Worm (Caenorhabditis elegans) whole organism, L4 larva: Measurements from ENCODE around the gene F44D12.2.
A peak's percentile ranks its signal among the peaks of the same experiment; 100 is the strongest.

Experiments
- F26F4.8 ChIP-seq: fragments of 200-800 bp; sonication (Bioruptor generic); conservative IDR thresholded peaks from 2 replicates; pipeline ENCODE4 v1.3.6; 2022; ENCODE audit warnings: missing genetic modification characterization, missing compliant biosample characterization
- T26A8.4 ChIP-seq: fragments of 200-800 bp; sonication (Bioruptor generic); IDR thresholded peaks from 2 replicates; pipeline ENCODE4 v1.3.6; 2022; ENCODE audit warnings: missing genetic modification characterization, missing compliant biosample characterization
- aha-1 ChIP-seq: fragments of 150-350 bp; peaks from one replicate; lab custom pipeline; 2014; ENCODE audit warnings: missing biosample characterization, missing genetic modification characterization
- ama-1 ChIP-seq: fragments of 150-350 bp; optimal IDR thresholded peaks from 2 replicates; lab custom pipeline; 2014; ENCODE audit warnings: inconsistent platforms, mixed read lengths
- arid-1 ChIP-seq: fragments of 200-800 bp; sonication (Bioruptor generic); conservative IDR thresholded peaks from 2 replicates; pipeline ENCODE4 v1.3.6; 2022; ENCODE audit warnings: missing genetic modification reagents, missing genetic modification characterization, missing compliant biosample characterization
- ceh-82 ChIP-seq: sonication (generic microtip); optimal IDR thresholded peaks from 2 replicates; lab custom pipeline; 2017; ENCODE audit warnings: missing biosample characterization, missing genetic modification characterization
- ctbp-1 ChIP-seq: fragments of 200-800 bp; sonication (Bioruptor generic); IDR thresholded peaks from 2 replicates; pipeline ENCODE4 v1.3.6; 2022; ENCODE audit warnings: missing genetic modification reagents, missing genetic modification characterization, missing compliant biosample characterization
- daf-16 ChIP-seq, 3 experiments: sonication (generic microtip); optimal IDR thresholded peaks; 2 replicates each; lab custom pipeline; 2016 to 2017; ENCODE audit warnings: missing genetic modification characterization in 3 of 3, missing genetic modification reagents in 3 of 3, mild to moderate bottlenecking in 2 of 3, missing compliant biosample characterization in 2 of 3, missing biosample characterization in 1 of 3, moderate library complexity in 1 of 3
- dmd-6 ChIP-seq: fragments of 200-800 bp; sonication (Bioruptor generic); IDR thresholded peaks from 2 replicates; pipeline ENCODE4 v1.3.6; 2022; ENCODE audit warnings: missing genetic modification reagents, missing genetic modification characterization, missing compliant biosample characterization
- duxl-1 ChIP-seq: sonication (generic microtip); optimal IDR thresholded peaks from 2 replicates; lab custom pipeline; 2016; ENCODE audit warnings: mild to moderate bottlenecking, missing genetic modification characterization, moderate library complexity, missing compliant biosample characterization; ENCODE audit not compliant: poor library complexity
- egl-27 ChIP-seq: sonication (generic microtip); optimal IDR thresholded peaks from 3 replicates; lab custom pipeline; 2017; ENCODE audit warnings: missing biosample characterization, missing genetic modification reagents, missing genetic modification characterization
- fkh-10 ChIP-seq: fragments of 150-350 bp; optimal IDR thresholded peaks from 2 replicates; lab custom pipeline; 2014; ENCODE audit warnings: missing biosample characterization, missing genetic modification reagents, missing genetic modification characterization
- hif-1 ChIP-seq, 2 experiments: sonication (generic microtip); optimal IDR thresholded peaks; 2 replicates each; lab custom pipeline; 2016 to 2017; ENCODE audit warnings: missing compliant biosample characterization in 2 of 2, missing genetic modification characterization in 2 of 2, missing genetic modification reagents in 2 of 2, missing genotype in 2 of 2, mild to moderate bottlenecking in 1 of 2
- hlh-11 ChIP-seq: fragments of 200-800 bp; sonication (Bioruptor generic); optimal IDR thresholded peaks from 2 replicates; lab custom pipeline; 2018; ENCODE audit warnings: mild to moderate bottlenecking, missing genetic modification characterization, missing compliant biosample characterization
- hlh-30 ChIP-seq: sonication (generic microtip); optimal IDR thresholded peaks from 2 replicates; lab custom pipeline; 2017; ENCODE audit warnings: antibody characterized with exemption, mild to moderate bottlenecking, missing genetic modification characterization, missing compliant biosample characterization; ENCODE audit not compliant: insufficient read depth
- hmg-1.1 ChIP-seq: fragments of 200-800 bp; sonication (Bioruptor generic); IDR thresholded peaks from 2 replicates; pipeline ENCODE4 v1.3.6; 2022; ENCODE audit warnings: missing genetic modification reagents, missing genetic modification characterization, missing compliant biosample characterization
- lim-7 ChIP-seq: fragments of 200-800 bp; sonication (Bioruptor generic); IDR thresholded peaks from 2 replicates; pipeline ENCODE4 v1.3.6; 2022; ENCODE audit warnings: missing genetic modification characterization, missing compliant biosample characterization
- lin-1 ChIP-seq: fragments of 200-800 bp; sonication (Bioruptor generic); IDR thresholded peaks from 2 replicates; pipeline ENCODE4 v1.3.6; 2022; ENCODE audit warnings: missing genetic modification reagents, missing genetic modification characterization, missing compliant biosample characterization
- lin-29 ChIP-seq: fragments of 200-800 bp; sonication (Bioruptor generic); IDR thresholded peaks from 2 replicates; pipeline ENCODE4 v1.3.6; 2022; ENCODE audit warnings: missing genetic modification reagents, missing genetic modification characterization, missing compliant biosample characterization
- lsy-2 ChIP-seq, 2 experiments: fragments of 150-350 bp in 1 of 2; sonication (generic microtip) in 1 of 2; optimal IDR thresholded peaks; 2 replicates each; lab custom pipeline; 2014 to 2017; ENCODE audit warnings: missing biosample characterization in 2 of 2, missing genetic modification characterization in 2 of 2
- mdl-1 ChIP-seq, 2 experiments: fragments of 150-350 bp in 1 of 2; sonication (generic microtip) in 1 of 2; optimal IDR thresholded peaks; 2 replicates each; lab custom pipeline; 2014 to 2017; ENCODE audit warnings: missing biosample characterization in 2 of 2, missing genetic modification characterization in 2 of 2
- mep-1 ChIP-seq: fragments of 150-350 bp; sonication (generic microtip); optimal IDR thresholded peaks from 3 replicates; lab custom pipeline; 2014; ENCODE audit warnings: missing biosample characterization, missing genetic modification characterization
- nhr-11 ChIP-seq: fragments of 150-350 bp; optimal IDR thresholded peaks from 2 replicates; lab custom pipeline; 2014; ENCODE audit warnings: missing biosample characterization, missing genetic modification characterization
- nhr-28 ChIP-seq: fragments of 150-350 bp; optimal IDR thresholded peaks from 2 replicates; lab custom pipeline; 2014; ENCODE audit warnings: missing biosample characterization, missing genetic modification characterization
- nhr-6 ChIP-seq: fragments of 150-350 bp; optimal IDR thresholded peaks from 2 replicates; lab custom pipeline; 2014; ENCODE audit warnings: missing biosample characterization, missing genetic modification characterization
- pqm-1 ChIP-seq: sonication (generic microtip); optimal IDR thresholded peaks from 2 replicates; lab custom pipeline; 2017; ENCODE audit warnings: missing biosample characterization, missing genetic modification characterization
- rbr-2 ChIP-seq: sonication (generic microtip); optimal IDR thresholded peaks from 2 replicates; lab custom pipeline; 2016; ENCODE audit warnings: missing genotype, missing genetic modification characterization, missing compliant biosample characterization
- saeg-2 ChIP-seq: fragments of 200-800 bp; sonication (Bioruptor generic); IDR thresholded peaks from 2 replicates; pipeline ENCODE4 v1.3.6; 2022; ENCODE audit warnings: missing genetic modification reagents, missing genetic modification characterization, missing compliant biosample characterization
- snpc-4 ChIP-seq: fragments of 150-350 bp; optimal IDR thresholded peaks from 2 replicates; lab custom pipeline; 2014; ENCODE audit warnings: missing biosample characterization, missing genetic modification characterization
- unc-62 ChIP-seq, 3 experiments: fragments of 150-350 bp in 1 of 3; sonication (generic microtip); optimal IDR thresholded peaks in 2 of 3; peaks in 1 of 3; 1 replicate in 1 of 3; 2 replicates in 2 of 3; lab custom pipeline; 2014 to 2017; ENCODE audit warnings: missing biosample characterization in 3 of 3, missing genetic modification characterization in 3 of 3, missing genetic modification reagents in 3 of 3, missing genotype in 1 of 3
- ztf-7 ChIP-seq: fragments of 150-350 bp; optimal IDR thresholded peaks from 2 replicates; lab custom pipeline; 2014; ENCODE audit warnings: missing biosample characterization, missing genetic modification characterization

Gene F44D12.2

ce11 chrIV:10017633-10018032 is at the start of gene F44D12.2:
Gene F44D12.2, minus strand, starts transcription at chrIV:10017733.
- TF ChIP-seq ceh-82 (no peak), nhr-28 (tag; lab: Kevin White, UChicago) (peak; percentile 76), hif-1 (tag; optimal IDR thresholded peaks at IDR 0.05; lab: Kevin White, UChicago) (no peak), daf-16 (GFP tag; optimal IDR thresholded peaks at IDR 0.05; lab: Kevin White, UChicago) (no peak), daf-16 (tag; optimal IDR thresholded peaks at IDR 0.05; lab: Kevin White, UChicago) (peak; percentile 37), aha-1 (tag; lab: Kevin White, UChicago) (peak; percentile 6)

- TF ChIP-seq arid-1 (no peak), pqm-1 (tag; lab: Kevin White, UChicago) (peak; percentile 1), nhr-6 (tag; lab: Kevin White, UChicago) (peak; percentile 59)
Measured at ce11 chrIV:10066456-10066855, 48.9 kb upstream of the F44D12.2 start.

- TF ChIP-seq unc-62 (GFP tag; optimal IDR thresholded peaks at IDR 0.05 in 1 of 2; lab: Kevin White, UChicago) (peak in 1 of 2 experiments; percentile 80), unc-62 (tag; optimal IDR thresholded peaks at IDR 0.05; lab: Kevin White, UChicago) (no peak), nhr-11 (tag; lab: Kevin White, UChicago) (no peak)
Measured at ce11 chrIV:10065159-10065558, 47.6 kb upstream of the F44D12.2 start.

- TF ChIP-seq duxl-1 (tag; lab: Kevin White, UChicago) (no peak), unc-62 (GFP tag; optimal IDR thresholded peaks at IDR 0.05 in 1 of 2; lab: Kevin White, UChicago) (peak in 1 of 2 experiments; percentile 89), unc-62 (tag; optimal IDR thresholded peaks at IDR 0.05; lab: Kevin White, UChicago) (no peak)
- TF ChIP-seq, all 104 proteins: peak for 1
Measured at ce11 chrIV:10063941-10064340, 46.4 kb upstream of the F44D12.2 start.

ce11 chrIV:10062728-10063127 is 45.2 kb upstream of the F44D12.2 start, which contains the start of gene ipla-7:
Gene ipla-7, minus strand, starts transcription at chrIV:10062849.
- TF ChIP-seq snpc-4 (no peak), lsy-2 (tag; optimal IDR thresholded peaks at IDR 0.05; lab: Kevin White, UChicago) (peak in 1 of 2 experiments; percentile 50), saeg-2 (0 out of 2 replicates have a peak, but pooled peaks have one; percentile 32), rbr-2 (tag; lab: Kevin White, UChicago) (peak; percentile 38), F26F4.8 (GFP tag; lab: Robert Waterston, UW) (no peak), ama-1 (no peak), hlh-30 (peak; percentile 67), dmd-6 (GFP tag; lab: Robert Waterston, UW) (peak; percentile 25; the same call in 1 of the 2 replicates), mep-1 (tag; lab: Kevin White, UChicago) (peak; percentile 24), ctbp-1 (GFP tag; lab: Robert Waterston, UW) (0 out of 2 replicates have a peak, but pooled peaks have one; percentile 31), hmg-1.1 (GFP tag; lab: Robert Waterston, UW) (0 out of 2 replicates have a peak, but pooled peaks have one; percentile 43), ztf-7 (tag; lab: Kevin White, UChicago) (no peak), mdl-1 (tag; optimal IDR thresholded peaks at IDR 0.05; lab: Kevin White, UChicago) (peak in 1 of 2 experiments; percentile 32), lin-1 (no peak), aha-1 (tag; lab: Kevin White, UChicago) (peak; percentile 34), hlh-11 (tag; lab: Kevin White, UChicago) (peak; percentile 16), lin-29 (GFP tag; lab: Robert Waterston, UW) (no peak), lim-7 (GFP tag; lab: Robert Waterston, UW) (no peak), fkh-10 (GFP tag; lab: Kevin White, UChicago) (peak; percentile 64), T26A8.4 (no peak), daf-16 (GFP tag; optimal IDR thresholded peaks at IDR 0.05; lab: Kevin White, UChicago) (no peak), daf-16 (tag; optimal IDR thresholded peaks at IDR 0.05; lab: Kevin White, UChicago) (peak; percentile 22)

ce11 chrIV:10060795-10061194 is 43.3 kb upstream of the F44D12.2 start:
- TF ChIP-seq pqm-1 (tag; lab: Kevin White, UChicago) (peak; percentile 2), lin-29 (GFP tag; lab: Robert Waterston, UW) (no peak), dmd-6 (GFP tag; lab: Robert Waterston, UW) (peak; percentile 34), aha-1 (tag; lab: Kevin White, UChicago) (peak; percentile 59), daf-16 (GFP tag; optimal IDR thresholded peaks at IDR 0.05; lab: Kevin White, UChicago) (no peak), daf-16 (tag; optimal IDR thresholded peaks at IDR 0.05; lab: Kevin White, UChicago) (peak; percentile 50), egl-27 (tag; lab: Kevin White, UChicago) (no peak)
- TF ChIP-seq, all 104 proteins: peak for 4
